Worm (Caenorhabditis elegans) whole organism, L2 larva: ENCODE measurements around the gene C50E3.12.

Experiments used
- C34F6.9 ChIP-seq: fragments of 150-350 bp; optimal IDR thresholded peaks from 2 replicates; lab custom pipeline; 2014; ENCODE audit warnings: missing biosample characterization, missing genetic modification characterization
- F13H6.1 ChIP-seq: sonication (generic microtip); optimal IDR thresholded peaks from 2 replicates; lab custom pipeline; 2016; ENCODE audit warnings: missing genetic modification characterization, missing compliant biosample characterization
- R02D3.7 ChIP-seq: fragments of 150-350 bp; optimal IDR thresholded peaks from 2 replicates; lab custom pipeline; 2014; ENCODE audit warnings: missing biosample characterization, missing genetic modification characterization
- ZK546.5 ChIP-seq: sonication (generic microtip); optimal IDR thresholded peaks from 2 replicates; lab custom pipeline; 2017; ENCODE audit warnings: missing biosample characterization, missing genetic modification characterization
- alr-1 ChIP-seq: fragments of 150-350 bp; optimal IDR thresholded peaks from 2 replicates; lab custom pipeline; 2014; ENCODE audit warnings: missing biosample characterization, missing genetic modification characterization
- aly-2 ChIP-seq: fragments of 150-350 bp; optimal IDR thresholded peaks from 2 replicates; lab custom pipeline; 2014; ENCODE audit warnings: missing biosample characterization, missing genetic modification characterization
- ama-1 ChIP-seq: fragments of 150-350 bp; optimal IDR thresholded peaks from 2 replicates; lab custom pipeline; 2018; ENCODE audit warnings: inconsistent platforms
- blmp-1 ChIP-seq: sonication (generic microtip); optimal IDR thresholded peaks from 2 replicates; lab custom pipeline; 2017; ENCODE audit warnings: missing genetic modification characterization, mild to moderate bottlenecking, missing compliant biosample characterization, antibody characterized with exemption, moderate library complexity; ENCODE audit not compliant: insufficient read depth
- ceh-16 ChIP-seq: fragments of 150-350 bp; optimal IDR thresholded peaks from 2 replicates; lab custom pipeline; 2014; ENCODE audit warnings: missing biosample characterization, missing genetic modification characterization
- ceh-82 ChIP-seq: fragments of 150-350 bp; optimal IDR thresholded peaks from 2 replicates; lab custom pipeline; 2014; ENCODE audit warnings: missing biosample characterization, missing genetic modification characterization
- dmd-4 ChIP-seq: sonication (generic microtip); optimal IDR thresholded peaks from 2 replicates; lab custom pipeline; 2017; ENCODE audit warnings: missing biosample characterization, missing genetic modification characterization
- elt-1 ChIP-seq: fragments of 150-350 bp; optimal IDR thresholded peaks from 2 replicates; lab custom pipeline; 2014; ENCODE audit warnings: missing biosample characterization, missing genetic modification characterization
- lin-11 ChIP-seq: fragments of 150-350 bp; sonication (generic microtip); optimal IDR thresholded peaks from 2 replicates; lab custom pipeline; 2014; ENCODE audit warnings: missing biosample characterization, missing genetic modification characterization, inconsistent platforms, mixed read lengths
- lin-13 ChIP-seq: fragments of 150-350 bp; optimal IDR thresholded peaks from 2 replicates; lab custom pipeline; 2014; ENCODE audit warnings: missing biosample characterization, missing genetic modification reagents, missing genetic modification characterization
- lin-39 ChIP-seq: fragments of 150-350 bp; optimal IDR thresholded peaks from 2 replicates; lab custom pipeline; 2014; ENCODE audit warnings: missing biosample characterization, missing genetic modification reagents, missing genetic modification characterization
- lsy-2 ChIP-seq, 2 experiments: fragments of 150-350 bp in 1 of 2; sonication (generic microtip) in 1 of 2; optimal IDR thresholded peaks; 2 replicates each; lab custom pipeline; 2014 to 2017; ENCODE audit warnings: missing biosample characterization in 2 of 2, missing genetic modification characterization in 2 of 2
- mab-5 ChIP-seq: fragments of 150-350 bp; optimal IDR thresholded peaks from 2 replicates; lab custom pipeline; 2014; ENCODE audit warnings: missing biosample characterization, missing genetic modification characterization
- nhr-11 ChIP-seq: fragments of 150-350 bp; optimal IDR thresholded peaks from 2 replicates; lab custom pipeline; 2014; ENCODE audit warnings: missing biosample characterization, missing genetic modification characterization
- nhr-12 ChIP-seq: fragments of 150-350 bp; optimal IDR thresholded peaks from 2 replicates; lab custom pipeline; 2014; ENCODE audit warnings: missing biosample characterization, missing genetic modification characterization
- nhr-129 ChIP-seq: fragments of 150-350 bp; optimal IDR thresholded peaks from 2 replicates; lab custom pipeline; 2014; ENCODE audit warnings: missing biosample characterization, missing genetic modification characterization
- nhr-21 ChIP-seq: fragments of 150-350 bp; optimal IDR thresholded peaks from 2 replicates; lab custom pipeline; 2014; ENCODE audit warnings: missing biosample characterization, missing genetic modification characterization
- nhr-23 ChIP-seq: fragments of 150-350 bp; optimal IDR thresholded peaks from 2 replicates; lab custom pipeline; 2014; ENCODE audit warnings: missing biosample characterization, missing genetic modification reagents, missing genetic modification characterization
- nhr-237 ChIP-seq: fragments of 150-350 bp; optimal IDR thresholded peaks from 2 replicates; lab custom pipeline; 2014; ENCODE audit warnings: missing biosample characterization, missing genetic modification characterization
- nhr-25 ChIP-seq: fragments of 150-350 bp; sonication (generic microtip); optimal IDR thresholded peaks from 3 replicates; lab custom pipeline; 2014; ENCODE audit warnings: missing biosample characterization, missing genetic modification characterization
- nhr-77 ChIP-seq: fragments of 150-350 bp; optimal IDR thresholded peaks from 2 replicates; lab custom pipeline; 2014; ENCODE audit warnings: missing biosample characterization, missing genetic modification characterization
- peb-1 ChIP-seq: fragments of 150-350 bp; optimal IDR thresholded peaks from 2 replicates; lab custom pipeline; 2014; ENCODE audit warnings: missing biosample characterization, missing genetic modification characterization
- sem-4 ChIP-seq: fragments of 150-350 bp; optimal IDR thresholded peaks from 2 replicates; lab custom pipeline; 2014; ENCODE audit warnings: missing biosample characterization, missing genetic modification reagents, missing genetic modification characterization
- skn-1 ChIP-seq: sonication (generic microtip); optimal IDR thresholded peaks from 2 replicates; lab custom pipeline; 2017; ENCODE audit warnings: missing biosample characterization, missing genetic modification characterization
- sma-3 ChIP-seq: sonication (generic microtip); optimal IDR thresholded peaks from 2 replicates; lab custom pipeline; 2016; ENCODE audit warnings: missing genetic modification reagents, missing genetic modification characterization, missing compliant biosample characterization
- unc-39 ChIP-seq: fragments of 150-350 bp; optimal IDR thresholded peaks from 2 replicates; lab custom pipeline; 2014; ENCODE audit warnings: missing biosample characterization, missing genetic modification characterization
- unc-62 ChIP-seq: fragments of 150-350 bp; optimal IDR thresholded peaks from 2 replicates; lab custom pipeline; 2014; ENCODE audit warnings: missing biosample characterization, missing genetic modification reagents, missing genetic modification characterization
- ztf-1 ChIP-seq: fragments of 200-800 bp; sonication (Bioruptor generic); conservative IDR thresholded peaks from 2 replicates; pipeline ENCODE4 v1.3.6; 2022; ENCODE audit warnings: missing genetic modification characterization, missing compliant biosample characterization
- ztf-11 ChIP-seq: sonication (generic microtip); optimal IDR thresholded peaks from 2 replicates; lab custom pipeline; 2017; ENCODE audit warnings: missing biosample characterization, missing genetic modification characterization

C50E3.12 gene

DNA sequence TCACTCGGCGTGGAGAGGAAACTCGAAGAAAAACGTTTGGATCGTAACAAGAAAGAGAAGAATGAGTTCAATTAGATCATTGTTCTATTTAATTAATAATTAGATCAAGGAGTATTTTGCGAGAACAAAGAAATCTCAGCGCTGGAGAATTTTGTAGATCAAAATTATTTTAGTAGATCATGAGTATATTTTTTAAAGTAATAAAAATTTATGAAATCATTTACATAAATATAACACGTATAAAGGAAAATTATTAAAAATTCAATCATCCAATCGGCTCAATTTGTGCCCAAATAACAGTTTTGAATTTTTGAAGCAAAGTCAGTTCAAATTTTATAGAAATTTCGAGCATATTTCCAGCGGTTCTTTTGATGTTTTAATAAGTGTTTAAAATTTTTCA lies 2.3 kb upstream of the C50E3.12 start, which contains the start of gene C50E3.13:
C50E3.13 (minus strand) TSS at position 101 of the 400 bp plus-strand sequence.
- no peak for TF ChIP-seq nhr-25 (tag; lab: Kevin White, UChicago)
- TF ChIP-seq lin-39: no peak
- TF ChIP-seq F13H6.1 (tag; lab: Kevin White, UChicago): no peak
- no peak for TF ChIP-seq nhr-23
- no peak for TF ChIP-seq nhr-77
- no peak for TF ChIP-seq skn-1 (tag; lab: Kevin White, UChicago)
- TF ChIP-seq aly-2 (tag; lab: Kevin White, UChicago): no peak
- no peak for TF ChIP-seq ceh-16

- TF ChIP-seq elt-1 (tag; lab: Kevin White, UChicago): no peak
- TF ChIP-seq F13H6.1 (tag; lab: Kevin White, UChicago): no peak
- no peak for TF ChIP-seq skn-1 (tag; lab: Kevin White, UChicago)
- TF ChIP-seq lin-13 (GFP tag; lab: Kevin White, UChicago): no peak
These were observed 3.7 kb downstream of the C50E3.12 start, which contains the start of gene C50E3.15 for ce11 chrV:7618114-7618513. C50E3.15 (plus strand) TSS chrV:7618414.

DNA sequence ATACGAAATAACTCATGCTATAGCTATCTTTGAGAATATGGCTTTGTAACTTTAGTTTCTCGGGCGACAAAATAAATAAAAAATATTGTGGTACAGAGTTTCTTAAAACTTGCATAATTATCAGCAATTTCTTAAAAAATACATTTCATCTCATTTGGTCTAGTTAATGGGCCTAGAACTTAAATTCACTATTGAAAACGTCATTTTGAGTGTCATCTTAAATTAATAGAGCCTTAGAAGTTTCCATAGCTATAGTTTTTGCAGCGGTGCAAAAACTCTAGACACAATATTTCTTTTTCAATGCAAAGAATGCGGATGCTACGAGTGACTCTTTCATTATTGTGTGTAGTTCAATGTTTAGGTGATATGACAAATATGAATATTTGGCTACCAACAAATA lies 9.8 kb downstream of the C50E3.12 start, which contains the start of gene clec-215:
clec-215 (plus strand) TSS at position 301 of the 400 bp plus-strand sequence.
- TF ChIP-seq mab-5: no peak
- TF ChIP-seq ceh-16: no peak
- no peak for TF ChIP-seq ztf-1 (GFP tag; lab: Robert Waterston, UW)
- TF ChIP-seq nhr-129 (tag; lab: Kevin White, UChicago): no peak
- TF ChIP-seq ceh-82 (tag; lab: Kevin White, UChicago): no peak
- no peak for TF ChIP-seq nhr-21 (tag; lab: Kevin White, UChicago)
- no peak for TF ChIP-seq nhr-237

DNA sequence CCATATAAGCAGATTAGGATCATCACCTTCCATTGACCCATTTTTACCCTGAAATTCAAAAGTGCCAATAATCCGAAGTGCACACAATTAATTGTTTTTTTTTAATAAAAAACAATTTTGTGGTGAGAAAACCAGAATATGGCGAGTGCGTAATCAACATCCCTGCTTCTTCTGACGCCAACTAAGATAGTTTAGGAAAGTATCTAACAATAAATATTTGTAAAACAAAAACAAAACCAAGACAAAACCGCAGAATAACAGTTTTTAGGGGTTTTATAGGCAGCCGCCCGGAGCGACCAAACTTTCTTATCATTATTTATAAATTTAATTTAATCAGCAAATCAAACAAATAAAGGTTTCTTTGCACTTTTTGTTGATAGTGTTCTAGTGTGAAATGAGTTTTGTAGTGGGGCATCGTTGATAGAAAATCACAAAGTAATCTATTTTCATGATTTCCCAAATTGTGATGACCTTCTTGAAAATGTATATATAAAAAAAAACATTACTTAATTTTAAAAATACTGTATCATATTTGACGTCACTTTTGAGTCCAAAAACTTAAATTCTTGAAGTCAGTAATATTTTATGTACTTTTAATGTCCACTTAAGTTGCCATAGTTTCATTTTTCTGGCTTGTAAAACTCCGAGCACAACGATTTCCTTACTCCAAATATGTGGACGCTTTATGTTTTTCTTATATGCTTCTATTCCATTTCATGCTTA lies 12.0 kb downstream of the C50E3.12 start, which contains the start of the genes folt-3 and clec-214:
folt-3 (minus strand) TSS at position 51 of the 723 bp plus-strand sequence.
clec-214 (plus strand) TSS at position 673 of the 723 bp plus-strand sequence.
- TF ChIP-seq sem-4 (tag; lab: Kevin White, UChicago): no peak
- TF ChIP-seq ama-1 (lab: Kevin White, UChicago): no peak
- TF ChIP-seq blmp-1 (tag; lab: Kevin White, UChicago): no peak
- TF ChIP-seq F13H6.1 (tag; lab: Kevin White, UChicago): no peak
- TF ChIP-seq unc-62: no peak
- TF ChIP-seq unc-39 (tag; lab: Kevin White, UChicago): no peak
- TF ChIP-seq aly-2 (tag; lab: Kevin White, UChicago): no peak
- TF ChIP-seq ztf-11 (tag; lab: Kevin White, UChicago): no peak
- TF ChIP-seq dmd-4 (tag; lab: Kevin White, UChicago): no peak
- no peak for TF ChIP-seq lsy-2 (tag; optimal IDR thresholded peaks at IDR 0.05; lab: Kevin White, UChicago)
- no peak for TF ChIP-seq lin-39
- TF ChIP-seq ZK546.5 (tag; lab: Kevin White, UChicago): no peak
- no peak for TF ChIP-seq nhr-129 (tag; lab: Kevin White, UChicago)
- TF ChIP-seq peb-1: no peak
- TF ChIP-seq lin-13 (GFP tag; lab: Kevin White, UChicago): no peak
- TF ChIP-seq nhr-23: no peak
- TF ChIP-seq sma-3: no peak
- no peak for TF ChIP-seq alr-1
- no peak for TF ChIP-seq nhr-11 (tag; lab: Kevin White, UChicago)

DNA sequence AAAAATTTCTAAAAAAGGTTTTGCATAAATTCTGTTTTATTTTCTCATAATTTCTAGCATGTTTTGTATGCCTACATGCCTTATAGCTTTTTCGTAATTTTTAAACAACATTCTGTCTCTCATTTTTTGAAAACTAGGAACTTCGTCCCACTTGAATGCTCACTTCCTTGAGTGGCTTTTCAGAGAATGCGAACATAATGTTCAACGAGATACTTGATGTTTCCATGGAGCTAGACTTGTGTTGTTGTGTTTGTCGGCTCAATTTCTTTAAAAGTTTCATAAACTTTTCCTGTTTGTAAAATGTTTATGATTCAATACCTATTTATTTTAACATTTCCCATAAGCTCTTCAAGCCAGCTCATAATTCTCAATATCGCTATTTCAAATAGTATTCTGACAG lies 17.0 kb downstream of the C50E3.12 start, which contains the start of gene clec-213:
clec-213 (plus strand) TSS at position 301 of the 400 bp plus-strand sequence.
- TF ChIP-seq nhr-237: no peak
- TF ChIP-seq nhr-12: no peak
- TF ChIP-seq lin-11 (tag; lab: Kevin White, UChicago): no peak
- no peak for TF ChIP-seq sma-3
- no peak for TF ChIP-seq ztf-1 (GFP tag; lab: Robert Waterston, UW)
- no peak for TF ChIP-seq nhr-11 (tag; lab: Kevin White, UChicago)
- TF ChIP-seq ama-1 (lab: Kevin White, UChicago): no peak
- no peak for TF ChIP-seq alr-1
- no peak for TF ChIP-seq R02D3.7 (tag; lab: Kevin White, UChicago)
- TF ChIP-seq sem-4 (tag; lab: Kevin White, UChicago): no peak
- no peak for TF ChIP-seq C34F6.9 (tag; lab: Kevin White, UChicago)
- no peak for TF ChIP-seq lsy-2 (tag; optimal IDR thresholded peaks at IDR 0.05; lab: Kevin White, UChicago)
